Fruit fly (Drosophila melanogaster) whole organism, embryonic: ENCODE results near the gene CG1638.
A peak's percentile ranks its signal among the peaks of the same experiment; 100 is the strongest.

Experiments used
- CG10565 ChIP-seq: fragments of 200-800 bp; sonication (Bioruptor generic); optimal IDR thresholded peaks from 3 replicates; lab custom pipeline; 2016; ENCODE audit warnings: missing biosample characterization, mild to moderate bottlenecking, missing genetic modification characterization
- CG12104 ChIP-seq: fragments of 200-800 bp; sonication (Bioruptor generic); optimal IDR thresholded peaks from 3 replicates; lab custom pipeline; 2016; ENCODE audit warnings: missing biosample characterization, missing genetic modification characterization
- CG15479 ChIP-seq: fragments of 200-800 bp; sonication (Bioruptor generic); optimal IDR thresholded peaks from 3 replicates; lab custom pipeline; 2019; ENCODE audit warnings: missing biosample characterization, mild to moderate bottlenecking, missing genetic modification characterization, moderate library complexity
- CG1602 ChIP-seq: fragments of 200-800 bp; sonication (Bioruptor generic); optimal IDR thresholded peaks from 3 replicates; lab custom pipeline; 2016; ENCODE audit warnings: missing biosample characterization, missing genetic modification characterization
- CG16779 ChIP-seq: fragments of 200-800 bp; sonication (Bioruptor generic); IDR thresholded peaks from 2 replicates; pipeline ENCODE4 v1.3.6; 2022; ENCODE audit warnings: missing biosample characterization, missing genetic modification characterization
- CG16863 ChIP-seq: fragments of 200-800 bp; sonication (Bioruptor generic); optimal IDR thresholded peaks from 3 replicates; lab custom pipeline; 2016; ENCODE audit warnings: missing biosample characterization, missing genetic modification characterization
- CG2678 ChIP-seq: fragments of 200-800 bp; sonication (Bioruptor generic); optimal IDR thresholded peaks from 3 replicates; lab custom pipeline; 2019; ENCODE audit warnings: missing biosample characterization, mild to moderate bottlenecking, missing genetic modification characterization, moderate library complexity
- CG2889 ChIP-seq: fragments of 200-800 bp; sonication (Bioruptor generic); IDR thresholded peaks from 3 replicates; pipeline ENCODE4 v1.3.6; 2022; ENCODE audit warnings: missing biosample characterization, missing genetic modification characterization
- CG3065 ChIP-seq: fragments of 200-800 bp; sonication (Bioruptor generic); optimal IDR thresholded peaks from 2 replicates; lab custom pipeline; 2016; ENCODE audit warnings: missing biosample characterization, missing genetic modification characterization
- CG31224 ChIP-seq: fragments of 200-800 bp; sonication (Bioruptor generic); IDR thresholded peaks from 2 replicates; pipeline ENCODE4 v1.3.6; 2022; ENCODE audit warnings: missing biosample characterization, missing genetic modification characterization
- CG3995 ChIP-seq: fragments of 200-800 bp; sonication (Bioruptor generic); optimal IDR thresholded peaks from 3 replicates; lab custom pipeline; 2016; ENCODE audit warnings: missing biosample characterization, missing genetic modification characterization
- CG4328 ChIP-seq: fragments of 200-800 bp; sonication (Bioruptor generic); optimal IDR thresholded peaks from 3 replicates; lab custom pipeline; 2017; ENCODE audit warnings: missing biosample characterization, missing genetic modification reagents, missing genetic modification characterization
- CG6791 ChIP-seq: fragments of 200-800 bp; sonication (Bioruptor generic); IDR thresholded peaks from 3 replicates; pipeline ENCODE4 v1.3.6; 2022; ENCODE audit warnings: missing biosample characterization, missing genetic modification characterization; ENCODE audit not compliant: partially characterized antibody
- CG7928 ChIP-seq: fragments of 200-800 bp; sonication (Bioruptor generic); optimal IDR thresholded peaks from 2 replicates; lab custom pipeline; 2017; ENCODE audit warnings: missing biosample characterization, mild to moderate bottlenecking, missing genetic modification characterization
- CG8281 ChIP-seq: fragments of 200-800 bp; sonication (Bioruptor generic); optimal IDR thresholded peaks from 2 replicates; lab custom pipeline; 2018; ENCODE audit warnings: missing biosample characterization, mild to moderate bottlenecking, missing genetic modification characterization, moderate library complexity
- CG8359 ChIP-seq: fragments of 200-800 bp; sonication (Bioruptor generic); optimal IDR thresholded peaks from 2 replicates; lab custom pipeline; 2017; ENCODE audit warnings: missing biosample characterization, mild to moderate bottlenecking, missing genetic modification characterization, borderline replicate concordance
- CG9932 ChIP-seq: fragments of 200-800 bp; sonication (Bioruptor generic); IDR thresholded peaks from 2 replicates; pipeline ENCODE4 v1.3.6; 2022; ENCODE audit warnings: missing biosample characterization, missing genetic modification characterization
- Fer2 ChIP-seq: fragments of 200-800 bp; sonication (Bioruptor generic); optimal IDR thresholded peaks from 2 replicates; lab custom pipeline; 2018; ENCODE audit warnings: missing biosample characterization, mild to moderate bottlenecking, missing genetic modification characterization, moderate library complexity
- Hey ChIP-seq: fragments of 200-800 bp; sonication (Bioruptor generic); optimal IDR thresholded peaks from 3 replicates; lab custom pipeline; 2018; ENCODE audit warnings: missing biosample characterization, mild to moderate bottlenecking, missing genetic modification characterization
- Hmr ChIP-seq: fragments of 200-800 bp; sonication (Bioruptor generic); optimal IDR thresholded peaks from 3 replicates; lab custom pipeline; 2017; ENCODE audit warnings: mild to moderate bottlenecking, missing biosample characterization, missing genetic modification reagents, missing genetic modification characterization
- Hr3 ChIP-seq: fragments of 200-800 bp; sonication (Bioruptor generic); optimal IDR thresholded peaks from 3 replicates; lab custom pipeline; 2016; ENCODE audit warnings: missing biosample characterization, missing genetic modification characterization
- Hr39 ChIP-seq: fragments of >200 bp; optimal IDR thresholded peaks from 2 replicates; lab custom pipeline; 2017
- Hr51 ChIP-seq, 2 experiments: fragments of 200-800 bp; sonication (Bioruptor generic); optimal IDR thresholded peaks; 2 replicates in 1 of 2; 3 replicates in 1 of 2; lab custom pipeline; 2016 to 2018; ENCODE audit warnings: missing biosample characterization in 2 of 2, missing genetic modification characterization in 2 of 2, mild to moderate bottlenecking in 1 of 2, moderate library complexity in 1 of 2
- Kr ChIP-seq: fragments of 200-800 bp; sonication (Bioruptor generic); optimal IDR thresholded peaks from 2 replicates; lab custom pipeline; 2017; ENCODE audit warnings: missing biosample characterization, mild to moderate bottlenecking, missing genetic modification characterization
- Ptx1 ChIP-seq: fragments of 200-800 bp; sonication (Bioruptor generic); IDR thresholded peaks from 2 replicates; pipeline ENCODE4 v1.3.6; 2022; ENCODE audit warnings: missing biosample characterization, missing genetic modification characterization
- Sox102F ChIP-seq: fragments of 200-800 bp; sonication (Bioruptor generic); optimal IDR thresholded peaks from 2 replicates; lab custom pipeline; 2018; ENCODE audit warnings: missing biosample characterization, mild to moderate bottlenecking, missing genetic modification characterization, moderate library complexity
- Trl ChIP-seq, 3 experiments: fragments of >200 bp in 2 of 3; fragments of 200-800 bp in 1 of 3; sonication (Bioruptor generic) in 1 of 3; optimal IDR thresholded peaks; 2 replicates in 1 of 3; 3 replicates in 2 of 3; lab custom pipeline; 2016 to 2017; ENCODE audit warnings: missing biosample characterization in 1 of 3, missing genetic modification characterization in 1 of 3
- ci ChIP-seq: fragments of 200-800 bp; sonication (Bioruptor generic); IDR thresholded peaks from 3 replicates; pipeline ENCODE4 v1.3.6; 2022; ENCODE audit warnings: missing biosample characterization, missing genetic modification characterization
- crp ChIP-seq, 2 experiments: fragments of 200-800 bp; sonication (Bioruptor generic); optimal IDR thresholded peaks; 2 replicates in 1 of 2; 3 replicates in 1 of 2; lab custom pipeline; 2017; ENCODE audit warnings: missing biosample characterization in 2 of 2, missing genetic modification characterization in 2 of 2, mild to moderate bottlenecking in 1 of 2, moderate library complexity in 1 of 2
- cwo ChIP-seq: fragments of 200-800 bp; sonication (Bioruptor generic); optimal IDR thresholded peaks from 3 replicates; lab custom pipeline; 2017; ENCODE audit warnings: missing biosample characterization, missing genetic modification characterization, mild to moderate bottlenecking, moderate library complexity, missing genetic modification reagents
- en ChIP-seq: fragments of 200-800 bp; sonication (Bioruptor generic); optimal IDR thresholded peaks from 2 replicates; lab custom pipeline; 2016; ENCODE audit warnings: missing biosample characterization, missing genetic modification characterization
- exex ChIP-seq: fragments of 200-800 bp; sonication (Bioruptor generic); optimal IDR thresholded peaks from 4 replicates; lab custom pipeline; 2018; ENCODE audit warnings: missing biosample characterization, mild to moderate bottlenecking, missing genetic modification characterization, moderate library complexity
- eyg ChIP-seq: fragments of 200-800 bp; sonication (Bioruptor generic); optimal IDR thresholded peaks from 3 replicates; lab custom pipeline; 2016; ENCODE audit warnings: missing biosample characterization, missing genetic modification characterization
- fru ChIP-seq: fragments of >200 bp; optimal IDR thresholded peaks from 2 replicates; lab custom pipeline; 2017
- gfzf ChIP-seq: fragments of 200-800 bp; sonication (Bioruptor generic); optimal IDR thresholded peaks from 2 replicates; lab custom pipeline; 2016; ENCODE audit warnings: missing biosample characterization, mild to moderate bottlenecking, missing genetic modification characterization, moderate library complexity
- grau ChIP-seq: fragments of 200-800 bp; optimal IDR thresholded peaks from 3 replicates; lab custom pipeline; 2019; ENCODE audit warnings: missing biosample characterization, mild to moderate bottlenecking, missing genetic modification characterization, moderate library complexity
- grn ChIP-seq: fragments of 200-800 bp; sonication (Bioruptor generic); optimal IDR thresholded peaks from 3 replicates; lab custom pipeline; 2017; ENCODE audit warnings: missing biosample characterization, missing genetic modification characterization
- gt ChIP-seq: fragments of 200-800 bp; sonication (Bioruptor generic); IDR thresholded peaks from 2 replicates; pipeline ENCODE4 v1.3.6; 2022; ENCODE audit warnings: missing biosample characterization, missing genetic modification characterization
- ham ChIP-seq: fragments of 200-800 bp; sonication (Bioruptor generic); IDR thresholded peaks from 2 replicates; pipeline ENCODE4 v1.3.6; 2022; ENCODE audit warnings: missing biosample characterization, missing genetic modification characterization
- her ChIP-seq: fragments of 200-800 bp; sonication (Bioruptor generic); optimal IDR thresholded peaks from 2 replicates; lab custom pipeline; 2016; ENCODE audit warnings: missing biosample characterization, missing genetic modification characterization
- jumu ChIP-seq: fragments of 200-800 bp; sonication (Bioruptor generic); optimal IDR thresholded peaks from 3 replicates; lab custom pipeline; 2016; ENCODE audit warnings: missing biosample characterization, missing genetic modification characterization
- kay ChIP-seq: fragments of 200-800 bp; sonication (Bioruptor generic); optimal IDR thresholded peaks from 2 replicates; lab custom pipeline; 2016; ENCODE audit warnings: missing biosample characterization, missing genetic modification characterization
- onecut ChIP-seq: fragments of 200-800 bp; sonication (Bioruptor generic); IDR thresholded peaks from 2 replicates; pipeline ENCODE4 v1.3.6; 2022; ENCODE audit warnings: missing biosample characterization, missing genetic modification characterization
- row ChIP-seq: fragments of 200-800 bp; sonication (Bioruptor generic); IDR thresholded peaks from 3 replicates; pipeline ENCODE4 v1.3.6; 2022; ENCODE audit warnings: missing biosample characterization, missing genetic modification characterization
- schlank ChIP-seq: fragments of 200-800 bp; sonication (Bioruptor generic); optimal IDR thresholded peaks from 2 replicates; lab custom pipeline; 2018; ENCODE audit warnings: missing biosample characterization, mild to moderate bottlenecking, missing genetic modification characterization
- scrt ChIP-seq: fragments of 200-800 bp; sonication (Bioruptor generic); optimal IDR thresholded peaks from 2 replicates; lab custom pipeline; 2018; ENCODE audit warnings: missing biosample characterization, mild to moderate bottlenecking, missing genetic modification characterization, moderate library complexity
- sna ChIP-seq: fragments of 200-800 bp; sonication (Bioruptor generic); IDR thresholded peaks from 2 replicates; pipeline ENCODE4 v1.3.6; 2022; ENCODE audit warnings: missing biosample characterization, missing genetic modification characterization; ENCODE audit not compliant: partially characterized antibody
- tgo ChIP-seq: fragments of 200-800 bp; sonication (Bioruptor generic); IDR thresholded peaks from 3 replicates; pipeline ENCODE4 v1.3.6; 2022; ENCODE audit warnings: missing biosample characterization, missing genetic modification characterization
- vfl ChIP-seq: fragments of 200-800 bp; sonication (Bioruptor generic); optimal IDR thresholded peaks from 2 replicates; lab custom pipeline; 2016; ENCODE audit warnings: missing biosample characterization, missing genetic modification characterization
- zfh2 ChIP-seq: fragments of 200-800 bp; sonication (Bioruptor generic); optimal IDR thresholded peaks from 2 replicates; lab custom pipeline; 2016; ENCODE audit warnings: missing biosample characterization, missing genetic modification characterization

CG1638 gene

dm6 chr3R:31596071-31596883, 5.9 kb downstream of the CG1638 start, which contains the start of gene RpL6 (continued):
- TF ChIP-seq jumu (no peak), Hr3 (GFP tag; lab: Kevin White, UChicago) (peak; percentile 15), gt (no peak), CG3065 (GFP tag; lab: Kevin White, UChicago) (no peak), zfh2 (no peak), fru (lab: Kevin White, UChicago) (no peak), grau (no peak), ham (GFP tag; lab: Robert Waterston, UW) (no peak), CG4328 (GFP tag; lab: Kevin White, UChicago) (peak; percentile 12), scrt (GFP tag; lab: Kevin White, UChicago) (no peak), gfzf (GFP tag; lab: Kevin White, UChicago) (peak; percentile 93), CG8359 (no peak), CG12104 (GFP tag; lab: Kevin White, UChicago) (no peak), CG9932 (GFP tag; lab: Robert Waterston, UW) (no peak), en (GFP tag; lab: Kevin White, UChicago) (no peak), CG16779 (GFP tag; lab: Robert Waterston, UW) (no peak), her (GFP tag; lab: Kevin White, UChicago) (peak; percentile 10), CG2889 (GFP tag; lab: Robert Waterston, UW) (no peak), CG31224 (GFP tag; lab: Robert Waterston, UW) (no peak), CG16863 (GFP tag; lab: Kevin White, UChicago) (no peak), Hr51 (GFP tag; optimal IDR thresholded peaks at IDR 0.05; lab: Kevin White, UChicago) (no peak), cwo (GFP tag; lab: Kevin White, UChicago) (peak; percentile 59), CG8281 (tag; lab: Kevin White, UChicago) (no peak), eyg (GFP tag; lab: Kevin White, UChicago) (no peak), CG1602 (no peak), schlank (tag; lab: Kevin White, UChicago) (no peak), grn (GFP tag; lab: Kevin White, UChicago) (no peak), Kr (no peak), CG10565 (no peak), Trl (optimal IDR thresholded peaks at IDR 0.05; lab: Kevin White, UChicago) (no peak), Trl (GFP tag; optimal IDR thresholded peaks at IDR 0.05; lab: Kevin White, UChicago) (no peak), Hmr (GFP tag; lab: Kevin White, UChicago) (peak; percentile 57), CG2678 (peak; percentile 25), CG3995 (GFP tag; lab: Kevin White, UChicago) (no peak), CG7928 (GFP tag; lab: Kevin White, UChicago) (peak; percentile 0), sna (peak; percentile 88), vfl (GFP tag; lab: Kevin White, UChicago) (no peak), CG15479 (GFP tag; lab: Kevin White, UChicago) (no peak), Hr39 (lab: Kevin White, UChicago) (no peak), Hey (tag; lab: Kevin White, UChicago) (no peak), onecut (GFP tag; lab: Robert Waterston, UW) (peak; percentile 42; the same call in 1 of the 2 replicates), Fer2 (tag; lab: Kevin White, UChicago) (no peak), row (GFP tag; lab: Robert Waterston, UW) (peak; percentile 6; the same call in 1 of the 3 replicates), Sox102F (GFP tag; lab: Kevin White, UChicago) (no peak), kay (GFP tag; lab: Kevin White, UChicago) (no peak), tgo (GFP tag; lab: Robert Waterston, UW) (no peak), CG6791 (GFP tag; lab: Robert Waterston, UW) (peak; percentile 84), Ptx1 (GFP tag; lab: Robert Waterston, UW) (no peak), ci (GFP tag; lab: Robert Waterston, UW) (no peak), crp (GFP tag; optimal IDR thresholded peaks at IDR 0.05; lab: Kevin White, UChicago) (no peak), exex (tag; lab: Kevin White, UChicago) (peak; percentile 21)
